Worm (Caenorhabditis elegans) whole organism, mixed stage, embryonic: ENCODE results near the gene F49E11.2.

Experiments
- mab-5 ChIP-seq: fragments of 150-350 bp; optimal IDR thresholded peaks from 2 replicates; lab custom pipeline; 2014; ENCODE audit warnings: missing biosample characterization, missing genetic modification characterization
- mep-1 ChIP-seq: fragments of 150-350 bp; optimal IDR thresholded peaks from 2 replicates; lab custom pipeline; 2017; ENCODE audit warnings: missing biosample characterization, missing genetic modification reagents, missing genetic modification characterization, inconsistent platforms
- nhr-12 ChIP-seq: fragments of 150-350 bp; optimal IDR thresholded peaks from 2 replicates; lab custom pipeline; 2014; ENCODE audit warnings: missing biosample characterization, missing genetic modification characterization
- unc-120 ChIP-seq: sonication (generic microtip); optimal IDR thresholded peaks from 2 replicates; lab custom pipeline; 2017; ENCODE audit warnings: missing genetic modification characterization, missing compliant biosample characterization; ENCODE audit not compliant: poor library complexity, severe bottlenecking
- zip-8 ChIP-seq: fragments of 150-350 bp; optimal IDR thresholded peaks from 2 replicates; lab custom pipeline; 2014; ENCODE audit warnings: missing biosample characterization, missing genetic modification characterization

DNA sequence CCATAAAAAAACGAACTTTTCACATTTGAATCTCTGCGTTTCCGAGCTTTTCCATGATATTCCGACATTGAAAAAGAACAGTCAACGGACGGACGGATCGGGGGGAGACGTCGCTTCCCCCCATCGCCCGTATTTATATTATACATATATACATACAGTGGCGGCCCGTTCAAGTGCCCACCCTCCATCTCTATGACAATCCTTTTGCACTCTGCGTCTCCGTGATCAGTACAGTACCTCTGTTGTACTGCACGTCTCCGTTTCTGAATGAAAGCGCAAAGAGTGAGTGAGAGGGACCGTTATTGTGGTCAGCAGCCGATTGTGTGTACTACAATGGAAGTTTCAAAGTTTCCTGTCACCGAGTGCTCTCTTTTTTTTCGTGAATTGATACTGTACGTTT is 39.7 kb downstream of the F49E11.2 start:
- TF ChIP-seq mab-5 (tag; lab: Kevin White, UChicago), result no peak
- no peak for TF ChIP-seq unc-120 (tag; lab: Kevin White, UChicago)
- TF ChIP-seq mep-1, result no peak
- no peak for TF ChIP-seq zip-8 (tag; lab: Kevin White, UChicago)
- TF ChIP-seq nhr-12, result no peak
